Fruit fly (Drosophila melanogaster) whole organism, embryonic: ENCODE measurements around the gene CG15537.
A peak's percentile ranks its signal among the peaks of the same experiment; 100 is the strongest.

ENCODE experiments used
- ATbp ChIP-seq: fragments of 200-800 bp; sonication (Bioruptor generic); optimal IDR thresholded peaks from 2 replicates; lab custom pipeline; 2017; ENCODE audit warnings: missing biosample characterization, mild to moderate bottlenecking, missing genetic modification characterization, missing genetic modification reagents
- Adf1 ChIP-seq: fragments of 200-800 bp; sonication (Bioruptor generic); IDR thresholded peaks from 2 replicates; pipeline ENCODE4 v1.3.6; 2022; ENCODE audit warnings: missing biosample characterization, missing genetic modification characterization
- CG11695 ChIP-seq: fragments of 200-800 bp; sonication (Bioruptor generic); IDR thresholded peaks from 3 replicates; pipeline ENCODE4 v1.3.6; 2022; ENCODE audit warnings: missing biosample characterization, missing genetic modification characterization
- CG12071 ChIP-seq: fragments of 200-800 bp; sonication (Bioruptor generic); optimal IDR thresholded peaks from 3 replicates; lab custom pipeline; 2018; ENCODE audit warnings: missing biosample characterization, mild to moderate bottlenecking, missing genetic modification characterization
- CG13624 ChIP-seq: fragments of 200-800 bp; sonication (Bioruptor generic); optimal IDR thresholded peaks from 2 replicates; lab custom pipeline; 2016; ENCODE audit warnings: missing biosample characterization, missing genetic modification characterization
- CG14667 ChIP-seq: fragments of 200-800 bp; sonication (Bioruptor generic); IDR thresholded peaks from 2 replicates; pipeline ENCODE4 v1.3.6; 2022; ENCODE audit warnings: missing biosample characterization, missing genetic modification characterization
- CG17612 ChIP-seq: fragments of 200-800 bp; sonication (Bioruptor generic); IDR thresholded peaks from 2 replicates; pipeline ENCODE4 v1.3.6; 2022; ENCODE audit warnings: missing biosample characterization, missing genetic modification characterization
- CG17912 ChIP-seq: fragments of 200-800 bp; sonication (Bioruptor generic); optimal IDR thresholded peaks from 2 replicates; lab custom pipeline; 2018; ENCODE audit warnings: missing biosample characterization, mild to moderate bottlenecking, missing genetic modification characterization
- CG18011 ChIP-seq: fragments of 200-800 bp; sonication (Bioruptor generic); optimal IDR thresholded peaks from 2 replicates; lab custom pipeline; 2017; ENCODE audit warnings: missing biosample characterization, missing genetic modification characterization, mild to moderate bottlenecking, moderate library complexity, missing genotype
- CG18764 ChIP-seq: fragments of 200-800 bp; sonication (Bioruptor generic); optimal IDR thresholded peaks from 3 replicates; lab custom pipeline; 2016; ENCODE audit warnings: missing biosample characterization, missing genetic modification characterization
- CG3163 ChIP-seq: fragments of 200-800 bp; sonication (Bioruptor generic); optimal IDR thresholded peaks from 3 replicates; lab custom pipeline; 2016; ENCODE audit warnings: missing biosample characterization, missing genetic modification characterization
- CG3407 ChIP-seq: fragments of 200-800 bp; sonication (Bioruptor generic); optimal IDR thresholded peaks from 2 replicates; lab custom pipeline; 2018; ENCODE audit warnings: missing biosample characterization, mild to moderate bottlenecking, missing genetic modification characterization
- CG34376 ChIP-seq: fragments of 200-800 bp; sonication (Bioruptor generic); optimal IDR thresholded peaks from 2 replicates; lab custom pipeline; 2018; ENCODE audit warnings: missing biosample characterization, mild to moderate bottlenecking, missing genetic modification characterization
- CG34422 ChIP-seq: fragments of 200-800 bp; sonication (Bioruptor generic); IDR thresholded peaks from 3 replicates; pipeline ENCODE4 v1.3.6; 2022; ENCODE audit warnings: missing biosample characterization, missing genetic modification characterization
- CG3995 ChIP-seq: fragments of 200-800 bp; sonication (Bioruptor generic); optimal IDR thresholded peaks from 3 replicates; lab custom pipeline; 2016; ENCODE audit warnings: missing biosample characterization, missing genetic modification characterization
- CG6272 ChIP-seq: fragments of 200-800 bp; sonication (Bioruptor generic); IDR thresholded peaks from 2 replicates; pipeline ENCODE4 v1.3.6; 2022; ENCODE audit warnings: missing biosample characterization, missing genetic modification characterization
- CG6765 ChIP-seq: fragments of 200-800 bp; sonication (Bioruptor generic); optimal IDR thresholded peaks from 3 replicates; lab custom pipeline; 2017; ENCODE audit warnings: missing biosample characterization, mild to moderate bottlenecking, missing genetic modification characterization
- CG6791 ChIP-seq: fragments of 200-800 bp; sonication (Bioruptor generic); IDR thresholded peaks from 3 replicates; pipeline ENCODE4 v1.3.6; 2022; ENCODE audit warnings: missing biosample characterization, missing genetic modification characterization; ENCODE audit not compliant: partially characterized antibody
- CG7987 ChIP-seq: fragments of 200-800 bp; sonication (Bioruptor generic); optimal IDR thresholded peaks from 2 replicates; lab custom pipeline; 2018; ENCODE audit warnings: missing biosample characterization, mild to moderate bottlenecking, missing genetic modification characterization, moderate library complexity
- CG9797 ChIP-seq: fragments of 200-800 bp; sonication (Bioruptor generic); optimal IDR thresholded peaks from 3 replicates; lab custom pipeline; 2018; ENCODE audit warnings: missing biosample characterization, mild to moderate bottlenecking, missing genetic modification characterization
- Dll ChIP-seq: fragments of 200-800 bp; sonication (Bioruptor generic); IDR thresholded peaks from 4 replicates; pipeline ENCODE4 v1.3.6; 2022; ENCODE audit warnings: missing biosample characterization, missing genetic modification characterization; ENCODE audit not compliant: partially characterized antibody
- Doc2 ChIP-seq: fragments of 200-800 bp; sonication (Bioruptor generic); IDR thresholded peaks from 2 replicates; pipeline ENCODE4 v1.3.6; 2022; ENCODE audit warnings: missing biosample characterization, missing genetic modification characterization
- E2f1 ChIP-seq: fragments of 200-800 bp; sonication (Bioruptor generic); IDR thresholded peaks from 2 replicates; pipeline ENCODE4 v1.3.6; 2022; ENCODE audit warnings: missing biosample characterization, missing genetic modification characterization
- Ets65A ChIP-seq: fragments of 200-800 bp; sonication (Bioruptor generic); peaks from one replicate; lab custom pipeline; 2016; ENCODE audit warnings: missing biosample characterization, missing genetic modification characterization
- GATAe ChIP-seq: fragments of 200-800 bp; sonication (Bioruptor generic); conservative IDR thresholded peaks from 2 replicates; pipeline ENCODE4 v1.3.6; 2022; ENCODE audit warnings: missing biosample characterization, missing genetic modification characterization
- Kr ChIP-seq: fragments of 200-800 bp; sonication (Bioruptor generic); optimal IDR thresholded peaks from 2 replicates; lab custom pipeline; 2017; ENCODE audit warnings: missing biosample characterization, mild to moderate bottlenecking, missing genetic modification characterization
- Mad ChIP-seq: fragments of 200-800 bp; sonication (Bioruptor generic); optimal IDR thresholded peaks from 2 replicates; lab custom pipeline; 2016; ENCODE audit warnings: missing biosample characterization, missing genetic modification characterization
- Meics ChIP-seq: fragments of 200-800 bp; sonication (Bioruptor generic); optimal IDR thresholded peaks from 2 replicates; lab custom pipeline; 2017; ENCODE audit warnings: missing biosample characterization, mild to moderate bottlenecking, missing genetic modification characterization
- NK7.1 ChIP-seq: fragments of 200-800 bp; sonication (Bioruptor generic); optimal IDR thresholded peaks from 3 replicates; lab custom pipeline; 2016; ENCODE audit warnings: missing biosample characterization, missing genetic modification characterization
- PHDP ChIP-seq: fragments of 200-800 bp; sonication (Bioruptor generic); optimal IDR thresholded peaks from 3 replicates; lab custom pipeline; 2018; ENCODE audit warnings: missing biosample characterization, mild to moderate bottlenecking, missing genetic modification characterization, moderate library complexity
- bab2 ChIP-seq: fragments of 200-800 bp; sonication (Bioruptor generic); optimal IDR thresholded peaks from 2 replicates; lab custom pipeline; 2016; ENCODE audit warnings: missing biosample characterization, missing genetic modification characterization
- bigmax ChIP-seq: fragments of 200-800 bp; sonication (Bioruptor generic); optimal IDR thresholded peaks from 2 replicates; lab custom pipeline; 2018; ENCODE audit warnings: missing biosample characterization, mild to moderate bottlenecking, missing genetic modification characterization
- br ChIP-seq: fragments of >200 bp; optimal IDR thresholded peaks from 2 replicates; lab custom pipeline; 2017
- croc ChIP-seq: fragments of 200-800 bp; sonication (Bioruptor generic); conservative IDR thresholded peaks from 3 replicates; pipeline ENCODE4 v1.3.6; 2022; ENCODE audit warnings: missing biosample characterization, missing genetic modification characterization
- crp ChIP-seq, 2 experiments: fragments of 200-800 bp; sonication (Bioruptor generic); optimal IDR thresholded peaks; 2 replicates in 1 of 2; 3 replicates in 1 of 2; lab custom pipeline; 2017; ENCODE audit warnings: missing biosample characterization in 2 of 2, missing genetic modification characterization in 2 of 2, mild to moderate bottlenecking in 1 of 2, moderate library complexity in 1 of 2
- dysf ChIP-seq: fragments of 200-800 bp; sonication (Bioruptor generic); IDR thresholded peaks from 3 replicates; pipeline ENCODE4 v1.3.6; 2022; ENCODE audit warnings: missing biosample characterization, missing genetic modification characterization
- jigr1 ChIP-seq: fragments of 200-800 bp; sonication (Bioruptor generic); IDR thresholded peaks from 3 replicates; pipeline ENCODE4 v1.3.6; 2022; ENCODE audit warnings: missing biosample characterization, missing genetic modification characterization
- jing ChIP-seq: fragments of 200-800 bp; sonication (Bioruptor generic); optimal IDR thresholded peaks from 2 replicates; lab custom pipeline; 2018; ENCODE audit warnings: missing biosample characterization, mild to moderate bottlenecking, missing genetic modification characterization
- ken ChIP-seq: fragments of 200-800 bp; sonication (Bioruptor generic); IDR thresholded peaks from 3 replicates; pipeline ENCODE4 v1.3.6; 2022; ENCODE audit warnings: missing biosample characterization, missing genetic modification characterization
- luna ChIP-seq: fragments of 200-800 bp; sonication (Bioruptor generic); optimal IDR thresholded peaks from 2 replicates; lab custom pipeline; 2016; ENCODE audit warnings: missing biosample characterization, missing genetic modification characterization
- p53 ChIP-seq: fragments of 200-800 bp; sonication (Bioruptor generic); optimal IDR thresholded peaks from 2 replicates; lab custom pipeline; 2016; ENCODE audit warnings: missing biosample characterization, missing genetic modification characterization
- pan ChIP-seq, 4 experiments: fragments of >200 bp in 3 of 4; fragments of 200-800 bp in 1 of 4; sonication (Bioruptor generic) in 1 of 4; optimal IDR thresholded peaks in 3 of 4; IDR thresholded peaks in 1 of 4; 2 replicates each; pipeline versions ENCODE4 v1.3.6 to Lab custom; 2017 to 2022; ENCODE audit warnings: missing biosample characterization in 2 of 4, missing genetic modification characterization in 2 of 4, mixed read lengths in 1 of 4
- rib ChIP-seq: fragments of 200-800 bp; sonication (Bioruptor generic); IDR thresholded peaks from 2 replicates; pipeline ENCODE4 v1.3.6; 2022; ENCODE audit warnings: missing biosample characterization, missing genetic modification characterization
- run ChIP-seq: fragments of 200-800 bp; sonication (Bioruptor generic); optimal IDR thresholded peaks from 3 replicates; lab custom pipeline; 2018; ENCODE audit warnings: missing biosample characterization, mild to moderate bottlenecking, missing genetic modification characterization
- schlank ChIP-seq: fragments of 200-800 bp; sonication (Bioruptor generic); optimal IDR thresholded peaks from 2 replicates; lab custom pipeline; 2018; ENCODE audit warnings: missing biosample characterization, mild to moderate bottlenecking, missing genetic modification characterization
- sens ChIP-seq: fragments of 200-800 bp; sonication (Bioruptor generic); peaks from one replicate; lab custom pipeline; 2016; ENCODE audit warnings: missing biosample characterization, missing genetic modification characterization
- sens-2 ChIP-seq: fragments of 200-800 bp; sonication (Bioruptor generic); IDR thresholded peaks from 2 replicates; pipeline ENCODE4 v1.3.6; 2022; ENCODE audit warnings: missing biosample characterization, missing genetic modification characterization
- shn ChIP-seq: fragments of 200-800 bp; sonication (Bioruptor generic); optimal IDR thresholded peaks from 3 replicates; lab custom pipeline; 2016; ENCODE audit warnings: missing biosample characterization, missing genetic modification characterization
- toy ChIP-seq: fragments of 200-800 bp; sonication (Bioruptor generic); IDR thresholded peaks from 2 replicates; pipeline ENCODE4 v1.3.6; 2022; ENCODE audit warnings: missing biosample characterization, missing genetic modification characterization
- vnd ChIP-seq: fragments of 200-800 bp; sonication (Bioruptor generic); IDR thresholded peaks from 3 replicates; pipeline ENCODE4 v1.3.6; 2022; ENCODE audit warnings: missing biosample characterization, missing genetic modification characterization; ENCODE audit not compliant: partially characterized antibody

The CG15537 gene

dm6 chr3R:30388215-30388871 is 55.1 kb downstream of the CG15537 start (continued):
- TF ChIP-seq schlank (tag; lab: Kevin White, UChicago) (peak; percentile 88), GATAe (peak; percentile 73), sens-2 (GFP tag; lab: Robert Waterston, UW) (peak; percentile 77; the same call in 1 of the 2 replicates), sens (GFP tag; lab: Kevin White, UChicago) (peak; percentile 100), CG18764 (GFP tag; lab: Kevin White, UChicago) (peak; percentile 91), PHDP (tag; lab: Kevin White, UChicago) (peak; percentile 91), ATbp (GFP tag; lab: Kevin White, UChicago) (peak; percentile 91), dysf (GFP tag; lab: Robert Waterston, UW) (peak; percentile 95), bigmax (peak; percentile 37), NK7.1 (GFP tag; lab: Kevin White, UChicago) (peak; percentile 95), CG18011 (peak; percentile 88), Ets65A (GFP tag; lab: Kevin White, UChicago) (peak; percentile 100), Meics (peak; percentile 98), CG34376 (GFP tag; lab: Kevin White, UChicago) (peak; percentile 97), CG13624 (GFP tag; lab: Kevin White, UChicago) (peak; percentile 96), CG7987 (GFP tag; lab: Kevin White, UChicago) (peak; percentile 74), rib (GFP tag; lab: Robert Waterston, UW) (peak; percentile 73), bab2 (GFP tag; lab: Kevin White, UChicago) (peak; percentile 98), croc (GFP tag; lab: Robert Waterston, UW) (peak; percentile 91), Adf1 (peak; percentile 62; the same call in 1 of the 2 replicates), CG12071 (GFP tag; lab: Kevin White, UChicago) (peak; percentile 88), CG6272 (GFP tag; lab: Robert Waterston, UW) (peak; percentile 85), p53 (peak; percentile 93), CG17612 (peak; percentile 73), vnd (GFP tag; lab: Robert Waterston, UW) (no peak), ken (GFP tag; lab: Robert Waterston, UW) (peak; percentile 89), br (no peak), jigr1 (peak; percentile 85), CG3407 (GFP tag; lab: Kevin White, UChicago) (peak; percentile 89), pan (optimal IDR thresholded peaks at IDR 0.05; lab: Kevin White, UChicago) (no peak), pan (GFP tag; optimal IDR thresholded peaks at IDR 0.05 in 1 of 2, IDR thresholded peaks at IDR 0.05 in 1 of 2) (peak in 1 of 2 experiments; percentile 86), CG3163 (GFP tag; lab: Kevin White, UChicago) (no peak), CG11695 (GFP tag; lab: Robert Waterston, UW) (peak; percentile 92), crp (GFP tag; optimal IDR thresholded peaks at IDR 0.05; lab: Kevin White, UChicago) (peak; percentile 26 to 77), luna (peak; percentile 72), CG3995 (peak; percentile 85), shn (GFP tag; lab: Kevin White, UChicago) (peak; percentile 97), E2f1 (GFP tag; lab: Robert Waterston, UW) (peak; percentile 87), CG17912 (GFP tag; lab: Kevin White, UChicago) (peak; percentile 64), Mad (GFP tag; lab: Kevin White, UChicago) (peak; percentile 91), CG14667 (GFP tag; lab: Robert Waterston, UW) (peak; percentile 79; the same call in 1 of the 2 replicates), CG34422 (GFP tag; lab: Robert Waterston, UW) (peak; percentile 93), Doc2 (GFP tag; lab: Robert Waterston, UW) (peak; percentile 63; the same call in 1 of the 2 replicates), CG9797 (GFP tag; lab: Kevin White, UChicago) (peak; percentile 53), jing (GFP tag; lab: Kevin White, UChicago) (peak; percentile 92), run (peak; percentile 76), CG6765 (GFP tag; lab: Kevin White, UChicago) (peak; percentile 94), toy (peak; percentile 74; the same call in 1 of the 2 replicates), CG6791 (GFP tag; lab: Robert Waterston, UW) (no peak), Dll (GFP tag; lab: Robert Waterston, UW) (no peak), Kr (peak; percentile 70)
